Worm (Caenorhabditis elegans) whole organism, L3 larva: ENCODE measurements around the gene Y113G7B.27.
A peak's percentile ranks its signal among the peaks of the same experiment; 100 is the strongest.

ENCODE experiments used
- R02D3.7 ChIP-seq: fragments of 150-350 bp; optimal IDR thresholded peaks from 2 replicates; lab custom pipeline; 2014; ENCODE audit warnings: missing biosample characterization, missing genetic modification characterization
- aly-2 ChIP-seq: fragments of 150-350 bp; optimal IDR thresholded peaks from 2 replicates; lab custom pipeline; 2014; ENCODE audit warnings: missing biosample characterization, missing genetic modification characterization
- ama-1 ChIP-seq: fragments of 150-350 bp; optimal IDR thresholded peaks from 2 replicates; lab custom pipeline; 2018
- ceh-16 ChIP-seq: sonication (generic microtip); optimal IDR thresholded peaks from 2 replicates; lab custom pipeline; 2017; ENCODE audit warnings: missing biosample characterization, missing genetic modification characterization
- ceh-28 ChIP-seq: fragments of 150-350 bp; optimal IDR thresholded peaks from 2 replicates; lab custom pipeline; 2014; ENCODE audit warnings: missing biosample characterization, missing genetic modification reagents, missing genetic modification characterization
- ceh-82 ChIP-seq: fragments of 150-350 bp; optimal IDR thresholded peaks from 2 replicates; lab custom pipeline; 2014; ENCODE audit warnings: missing biosample characterization, missing genetic modification characterization
- ceh-9 ChIP-seq: sonication (generic microtip); optimal IDR thresholded peaks from 2 replicates; lab custom pipeline; 2018; ENCODE audit warnings: missing biosample characterization, missing genetic modification characterization
- egl-27 ChIP-seq: sonication (generic microtip); optimal IDR thresholded peaks from 4 replicates; lab custom pipeline; 2017; ENCODE audit warnings: missing biosample characterization, missing genetic modification reagents, missing genetic modification characterization
- egl-5 ChIP-seq: fragments of 150-350 bp; optimal IDR thresholded peaks from 2 replicates; lab custom pipeline; 2017; ENCODE audit warnings: missing biosample characterization, missing genetic modification reagents, missing genetic modification characterization, inconsistent platforms
- elt-1 ChIP-seq: fragments of 150-350 bp; optimal IDR thresholded peaks from 2 replicates; lab custom pipeline; 2014; ENCODE audit warnings: missing biosample characterization, missing genetic modification characterization
- elt-2 ChIP-seq: sonication (generic microtip); optimal IDR thresholded peaks from 2 replicates; lab custom pipeline; 2016; ENCODE audit warnings: missing genetic modification reagents, mild to moderate bottlenecking, missing genetic modification characterization, missing compliant biosample characterization
- elt-3 ChIP-seq, 3 experiments: fragments of 150-350 bp in 1 of 3; sonication (generic microtip) in 2 of 3; optimal IDR thresholded peaks; 2 replicates in 2 of 3; 4 replicates in 1 of 3; lab custom pipeline; 2014 to 2017; ENCODE audit warnings: missing biosample characterization in 3 of 3, missing genetic modification characterization in 3 of 3
- fos-1 ChIP-seq: fragments of 150-350 bp; optimal IDR thresholded peaks from 2 replicates; lab custom pipeline; 2014; ENCODE audit warnings: missing biosample characterization, missing genetic modification characterization
- hmg-11 ChIP-seq: sonication (generic microtip); optimal IDR thresholded peaks from 2 replicates; lab custom pipeline; 2016; ENCODE audit warnings: missing genetic modification characterization, missing compliant biosample characterization
- jun-1 ChIP-seq: fragments of 150-350 bp; optimal IDR thresholded peaks from 2 replicates; lab custom pipeline; 2014; ENCODE audit warnings: missing biosample characterization, missing genetic modification reagents, missing genetic modification characterization
- lin-15B ChIP-seq: fragments of 150-350 bp; optimal IDR thresholded peaks from 2 replicates; lab custom pipeline; 2014; ENCODE audit warnings: missing biosample characterization, missing genetic modification characterization
- lin-39 ChIP-seq: fragments of 150-350 bp; optimal IDR thresholded peaks from 2 replicates; lab custom pipeline; 2018; ENCODE audit warnings: missing biosample characterization, missing genetic modification reagents, missing genetic modification characterization
- lsy-12 ChIP-seq: sonication (generic microtip); optimal IDR thresholded peaks from 2 replicates; lab custom pipeline; 2016; ENCODE audit warnings: mild to moderate bottlenecking, missing genetic modification characterization, missing compliant biosample characterization
- nfya-1 ChIP-seq: sonication (generic microtip); optimal IDR thresholded peaks from 2 replicates; lab custom pipeline; 2017; ENCODE audit warnings: missing genetic modification characterization, mild to moderate bottlenecking, missing compliant biosample characterization, antibody characterized with exemption, moderate library complexity; ENCODE audit not compliant: insufficient read depth
- nhr-11 ChIP-seq: fragments of 150-350 bp; optimal IDR thresholded peaks from 2 replicates; lab custom pipeline; 2014; ENCODE audit warnings: missing biosample characterization, missing genetic modification characterization
- nhr-23 ChIP-seq: fragments of 150-350 bp; optimal IDR thresholded peaks from 2 replicates; lab custom pipeline; 2014; ENCODE audit warnings: missing biosample characterization, missing genetic modification reagents, missing genetic modification characterization
- nhr-25 ChIP-seq: sonication (generic microtip); optimal IDR thresholded peaks from 2 replicates; lab custom pipeline; 2017; ENCODE audit warnings: missing biosample characterization, missing genetic modification characterization
- nhr-28 ChIP-seq: fragments of 150-350 bp; optimal IDR thresholded peaks from 2 replicates; lab custom pipeline; 2014; ENCODE audit warnings: missing biosample characterization, missing genetic modification characterization
- nhr-43 ChIP-seq: sonication (generic microtip); optimal IDR thresholded peaks from 2 replicates; lab custom pipeline; 2016; ENCODE audit warnings: mild to moderate bottlenecking, missing genetic modification characterization, missing compliant biosample characterization; ENCODE audit not compliant: poor library complexity, severe bottlenecking
- nhr-67 ChIP-seq: fragments of 150-350 bp; optimal IDR thresholded peaks from 2 replicates; lab custom pipeline; 2014; ENCODE audit warnings: missing biosample characterization, missing genetic modification characterization
- nhr-76 ChIP-seq: fragments of 150-350 bp; sonication (generic microtip); optimal IDR thresholded peaks from 5 replicates; lab custom pipeline; 2014; ENCODE audit warnings: missing biosample characterization, missing genetic modification characterization
- pha-4 ChIP-seq: fragments of 150-350 bp; optimal IDR thresholded peaks from 2 replicates; lab custom pipeline; 2014; ENCODE audit warnings: missing biosample characterization, missing genetic modification reagents, missing genetic modification characterization
- pqm-1 ChIP-seq: fragments of 150-350 bp; optimal IDR thresholded peaks from 2 replicates; lab custom pipeline; 2017; ENCODE audit warnings: missing biosample characterization, missing genetic modification characterization, inconsistent platforms
- sea-2 ChIP-seq: fragments of 150-350 bp; sonication (generic microtip); optimal IDR thresholded peaks from 4 replicates; lab custom pipeline; 2014; ENCODE audit warnings: missing biosample characterization, missing genetic modification reagents, missing genetic modification characterization
- skn-1 ChIP-seq: fragments of 150-350 bp; optimal IDR thresholded peaks from 2 replicates; lab custom pipeline; 2014; ENCODE audit warnings: missing biosample characterization, missing genetic modification characterization
- snpc-4 ChIP-seq: fragments of 150-350 bp; optimal IDR thresholded peaks from 2 replicates; lab custom pipeline; 2014; ENCODE audit warnings: missing biosample characterization, missing genetic modification characterization
- unc-39 ChIP-seq: sonication (generic microtip); optimal IDR thresholded peaks from 4 replicates; lab custom pipeline; 2017; ENCODE audit warnings: missing biosample characterization, missing genetic modification characterization
- zag-1 ChIP-seq: fragments of 150-350 bp; optimal IDR thresholded peaks from 2 replicates; lab custom pipeline; 2014; ENCODE audit warnings: missing biosample characterization, missing genetic modification characterization
- ztf-4 ChIP-seq: fragments of 150-350 bp; optimal IDR thresholded peaks from 2 replicates; lab custom pipeline; 2014; ENCODE audit warnings: missing biosample characterization, missing genetic modification characterization

Gene Y113G7B.27

DNA sequence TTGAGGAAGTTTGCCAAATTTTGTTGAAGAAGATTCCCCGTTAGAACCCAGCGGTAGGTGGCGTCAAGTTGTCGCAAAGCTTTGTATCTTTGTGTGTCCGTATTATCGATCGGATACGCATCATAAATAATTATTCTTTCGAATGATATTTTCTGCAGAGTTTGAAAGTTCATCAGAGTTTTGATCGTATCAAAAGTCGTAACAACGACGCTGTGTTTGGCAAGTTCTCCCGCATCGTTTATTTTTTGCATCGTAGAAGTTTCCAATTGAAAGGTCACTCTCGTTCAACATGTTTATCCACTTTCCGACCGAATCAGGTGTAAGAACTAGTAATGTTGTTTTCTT, 29.6 kb upstream of the Y113G7B.27 start:
- TF ChIP-seq ama-1 = peak; percentile 77
- TF ChIP-seq nhr-67 (tag; lab: Kevin White, UChicago) = no peak

DNA sequence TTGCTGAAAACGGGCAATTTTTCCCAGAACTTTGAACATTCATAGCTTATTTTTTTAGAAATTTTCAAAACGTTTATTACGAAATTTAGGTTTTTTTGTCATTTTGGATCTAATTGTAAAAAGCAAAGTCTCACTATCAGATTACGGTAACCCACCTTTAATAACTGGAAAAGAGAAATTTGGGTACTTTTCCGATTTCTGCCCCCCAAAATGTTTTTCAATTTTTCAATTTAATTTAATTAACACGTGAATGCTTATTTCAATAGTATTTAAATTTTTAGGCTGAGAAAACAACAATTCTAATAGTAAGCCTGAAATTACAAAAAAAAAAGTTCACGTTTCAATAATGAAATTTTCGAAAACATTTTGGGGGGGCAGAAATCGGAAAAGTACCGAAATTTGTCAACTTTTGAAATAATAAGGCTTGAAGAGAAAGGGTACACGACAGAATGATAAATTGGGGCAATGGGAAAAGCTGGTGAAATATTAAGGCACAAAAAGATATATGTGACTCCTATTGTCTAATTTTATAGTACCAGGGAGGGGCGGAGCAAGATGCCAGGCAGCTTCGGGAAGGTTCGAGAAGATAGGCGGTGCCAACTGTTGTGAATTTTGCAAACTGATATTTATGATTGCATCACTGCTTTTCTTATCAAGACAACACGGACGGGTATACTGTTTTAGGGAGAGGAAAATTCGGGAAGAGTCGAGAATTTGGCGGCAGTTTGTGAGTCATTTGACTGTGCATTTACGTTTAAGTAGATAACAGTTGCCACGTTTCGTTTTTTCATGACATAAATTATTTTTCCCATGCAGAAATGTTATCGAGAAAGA, 28.4 kb upstream of the Y113G7B.27 start, which contains the start of gene F19B2.5:
F19B2.5 (minus strand) TSS at position 107 of the 834 bp plus-strand sequence.
- TF ChIP-seq pha-4 (tag; lab: Kevin White, UChicago) (peak; percentile 43), nfya-1 (peak; percentile 13), lsy-12 (tag; lab: Kevin White, UChicago) (peak; percentile 77), sea-2 (GFP tag; lab: Kevin White, UChicago) (no peak), unc-39 (tag; lab: Kevin White, UChicago) (no peak), ama-1 (peak; percentile 89), elt-2 (tag; lab: Kevin White, UChicago) (peak; percentile 99), ceh-9 (tag; lab: Kevin White, UChicago) (no peak), nhr-23 (no peak), lin-15B (tag; lab: Kevin White, UChicago) (no peak), fos-1 (peak; percentile 8), pqm-1 (tag; lab: Kevin White, UChicago) (peak; percentile 73), jun-1 (peak; percentile 74), R02D3.7 (tag; lab: Kevin White, UChicago) (no peak)

DNA sequence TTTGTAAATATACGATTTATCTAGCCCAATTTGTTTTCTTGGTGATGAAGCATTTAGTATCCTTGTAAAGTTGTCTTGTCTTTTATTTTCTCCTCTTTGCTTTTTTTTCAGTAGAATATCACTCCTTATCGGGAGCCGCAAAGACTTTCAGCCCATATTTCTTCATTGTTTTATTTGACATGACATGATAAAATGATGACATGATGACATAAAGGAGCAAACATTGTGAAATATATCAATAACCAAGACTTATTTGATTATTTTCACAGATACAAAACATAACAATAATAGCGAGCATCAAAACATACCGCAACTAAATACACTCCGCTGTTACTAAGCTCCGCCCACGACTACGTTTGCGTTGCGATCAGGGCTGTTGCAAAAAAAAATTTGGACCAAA, 26.8 kb upstream of the Y113G7B.27 start:
- TF ChIP-seq nhr-28 (tag; lab: Kevin White, UChicago) (no peak), snpc-4 (tag; lab: Kevin White, UChicago) (no peak), nhr-25 (tag; lab: Kevin White, UChicago) (no peak), elt-2 (tag; lab: Kevin White, UChicago) (peak; percentile 71), egl-27 (tag; lab: Kevin White, UChicago) (no peak), skn-1 (tag; lab: Kevin White, UChicago) (peak; percentile 90), ama-1 (no peak), pha-4 (tag; lab: Kevin White, UChicago) (no peak), nhr-76 (no peak), elt-1 (tag; lab: Kevin White, UChicago) (no peak), nhr-11 (no peak), lsy-12 (tag; lab: Kevin White, UChicago) (no peak)

DNA sequence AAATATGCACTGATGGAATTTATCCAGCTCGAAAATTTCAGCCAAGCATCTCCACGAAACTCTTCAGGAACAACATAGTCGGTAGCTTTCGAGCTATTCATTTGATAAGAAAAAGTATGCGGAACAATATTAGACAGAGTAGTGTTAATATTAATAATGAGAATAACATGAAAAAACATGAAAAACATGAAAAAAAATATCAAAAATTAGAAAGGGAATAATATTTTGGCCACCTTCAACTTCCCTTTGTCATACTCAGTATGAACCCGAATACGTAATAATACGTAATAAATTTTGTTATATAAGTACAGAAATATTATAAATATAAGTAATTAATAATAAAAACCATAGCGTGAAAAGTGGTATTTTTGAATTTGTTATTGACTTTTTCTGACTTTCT, 20.7 kb upstream of the Y113G7B.27 start, which contains the start of gene srw-39:
srw-39 (minus strand) TSS at position 101 of the 400 bp plus-strand sequence.
- TF ChIP-seq ceh-28 (tag; lab: Kevin White, UChicago) = no peak
- TF ChIP-seq R02D3.7 (tag; lab: Kevin White, UChicago) = no peak
- TF ChIP-seq zag-1 (tag; lab: Kevin White, UChicago) = no peak
- TF ChIP-seq unc-39 (tag; lab: Kevin White, UChicago) = no peak
- no peak for TF ChIP-seq pha-4 (tag; lab: Kevin White, UChicago)
- TF ChIP-seq elt-3 (tag; optimal IDR thresholded peaks at IDR 0.05; lab: Kevin White, UChicago) = no peak
- TF ChIP-seq ceh-9 (tag; lab: Kevin White, UChicago) = no peak
- TF ChIP-seq egl-5 (tag; lab: Kevin White, UChicago) = no peak
- no peak for TF ChIP-seq ceh-16 (tag; lab: Kevin White, UChicago)
- no peak for TF ChIP-seq aly-2 (tag; lab: Kevin White, UChicago)
- TF ChIP-seq lin-39 (tag; lab: Kevin White, UChicago) = no peak

DNA sequence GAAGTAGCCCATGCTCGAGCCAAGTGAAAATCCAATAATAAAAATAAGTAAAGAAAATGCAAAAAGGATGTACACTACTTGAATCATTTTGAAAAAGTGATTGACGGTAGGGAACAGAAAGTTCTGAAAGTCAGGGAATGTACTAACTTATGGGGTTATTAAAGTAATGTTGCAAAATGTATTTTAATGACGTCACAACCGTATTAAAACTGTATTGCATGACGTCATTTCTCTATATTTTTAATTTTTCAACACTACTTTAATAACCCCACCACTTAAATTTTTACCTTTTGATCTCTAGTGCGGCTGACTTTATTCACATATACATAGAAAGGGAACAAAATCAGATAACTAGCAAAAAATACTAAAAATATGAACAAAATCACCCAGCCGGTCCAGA, 10.3 kb upstream of the Y113G7B.27 start:
- TF ChIP-seq pqm-1 (tag; lab: Kevin White, UChicago) = no peak
- TF ChIP-seq lsy-12 (tag; lab: Kevin White, UChicago) = no peak
- no peak for TF ChIP-seq unc-39 (tag; lab: Kevin White, UChicago)
- TF ChIP-seq nhr-43 (tag; lab: Kevin White, UChicago) = no peak
- no peak for TF ChIP-seq egl-27 (tag; lab: Kevin White, UChicago)
- no peak for TF ChIP-seq ceh-82 (tag; lab: Kevin White, UChicago)
- TF ChIP-seq ztf-4 (tag; lab: Kevin White, UChicago) = no peak
- TF ChIP-seq hmg-11 (tag; lab: Kevin White, UChicago) = no peak
- TF ChIP-seq fos-1 = no peak
- TF ChIP-seq elt-2 (tag; lab: Kevin White, UChicago) = no peak
- no peak for TF ChIP-seq ceh-9 (tag; lab: Kevin White, UChicago)
- TF ChIP-seq nhr-28 (tag; lab: Kevin White, UChicago) = no peak
- no peak for TF ChIP-seq nhr-11
- no peak for TF ChIP-seq pha-4 (tag; lab: Kevin White, UChicago)
- TF ChIP-seq, all 47 proteins: peak for 0
